Worm (Caenorhabditis elegans) whole organism, midembryonic: ENCODE measurements around the gene Y55F3AM.13.

Experiments used
- T22C8.4 ChIP-seq: fragments of 200-800 bp; sonication (Bioruptor generic); IDR thresholded peaks from 2 replicates; pipeline ENCODE4 v1.3.6; 2022; ENCODE audit warnings: missing genetic modification characterization, missing compliant biosample characterization
- tab-1 ChIP-seq: fragments of 200-800 bp; sonication (Bioruptor generic); IDR thresholded peaks from 2 replicates; pipeline ENCODE4 v1.3.6; 2022; ENCODE audit warnings: missing genetic modification characterization, missing compliant biosample characterization
- ztf-29 ChIP-seq: fragments of 200-800 bp; sonication (Bioruptor generic); IDR thresholded peaks from 2 replicates; pipeline ENCODE4 v1.3.6; 2022; ENCODE audit warnings: missing genetic modification reagents, missing genetic modification characterization, missing compliant biosample characterization

- TF ChIP-seq T22C8.4 (GFP tag; lab: Robert Waterston, UW) (no peak), ztf-29 (GFP tag; lab: Robert Waterston, UW) (no peak), tab-1 (no peak)
Observed at ce11 chrIV:1096154-1096553, 40.0 kb upstream of the Y55F3AM.13 start.
